Fruit fly (Drosophila melanogaster): Measurements from ENCODE around the gene Bcat.

dm6 chrX:13396378-13397099 lies at the start of gene Bcat:
- no peak for TF ChIP-seq Jra (GFP tag; optimal IDR thresholded peaks at IDR 0.05)
- TF ChIP-seq dl (GFP tag; optimal IDR thresholded peaks at IDR 0.05; ENCODE audit: insufficient read depth in 1 of 2, partially characterized antibody in 2 of 2): peak; percentile 2 to 20
- TF ChIP-seq sv (GFP tag; optimal IDR thresholded peaks at IDR 0.05): peak; percentile 46
- TF ChIP-seq CG32264 (GFP tag; optimal IDR thresholded peaks at IDR 0.05): no peak
- no peak for TF ChIP-seq N (GFP tag; optimal IDR thresholded peaks at IDR 0.05)
- TF ChIP-seq dmrt93B (GFP tag; optimal IDR thresholded peaks at IDR 0.05): peak; percentile 82
